Comparison of ENCODE assay signal across 2 fruit fly cellular contexts in genomic region chr3R:16387039-16387438, dm6.
A peak's percentile ranks its signal among the peaks of the same experiment; 100 is the strongest.
TF ChIP-seq lines count a peak whose summit lies in the region.

No protein-coding gene starts in this region.

- TF ChIP-seq CTCF in whole organism, embryonic (GFP tag; optimal IDR thresholded peaks at IDR 0.05; lab: Kevin White, UChicago) = no peak

TF ChIP-seq in whole organism, embryonic, 481 proteins besides CTCF, POLR2A, EP300 and RAD21:
- 0 out of 2 replicates have a peak, but pooled peaks have one; percentile 27 for TF ChIP-seq ro (GFP tag; IDR thresholded peaks at IDR 0.05; lab: Robert Waterston, UW)
- TF ChIP-seq CG6765 (GFP tag; optimal IDR thresholded peaks at IDR 0.05; lab: Kevin White, UChicago) = no peak

TF ChIP-seq in whole organism, prepupa, 60 proteins besides CTCF, POLR2A, EP300 and RAD21:
- no peak for TF ChIP-seq CG6808 (GFP tag; optimal IDR thresholded peaks at IDR 0.05; lab: Kevin White, UChicago)
- TF ChIP-seq CG3032 (tag; optimal IDR thresholded peaks at IDR 0.05; lab: Kevin White, UChicago) = no peak
- no peak for TF ChIP-seq CG6854 (GFP tag; optimal IDR thresholded peaks at IDR 0.05; lab: Kevin White, UChicago)
- peak; percentile 17 for TF ChIP-seq dsx (GFP tag; optimal IDR thresholded peaks at IDR 0.05; lab: Kevin White, UChicago; ENCODE audit: poor library complexity, severe bottlenecking)
- TF ChIP-seq Lpt (GFP tag; optimal IDR thresholded peaks at IDR 0.05; lab: Kevin White, UChicago) = no peak
- peak; percentile 17 to 94 for TF ChIP-seq ss (GFP tag; optimal IDR thresholded peaks at IDR 0.05; lab: Kevin White, UChicago)
